Worm (Caenorhabditis elegans) whole organism, L4 larva: ENCODE results near the gene nhr-60.

Experiments used
- D1046.2 ChIP-seq: fragments of 200-800 bp; sonication (Bioruptor generic); IDR thresholded peaks from 2 replicates; pipeline ENCODE4 v1.3.6; 2022; ENCODE audit warnings: missing genetic modification characterization, missing compliant biosample characterization
- F26F4.8 ChIP-seq: fragments of 200-800 bp; sonication (Bioruptor generic); conservative IDR thresholded peaks from 2 replicates; pipeline ENCODE4 v1.3.6; 2022; ENCODE audit warnings: missing genetic modification characterization, missing compliant biosample characterization
- F37D6.2 ChIP-seq: sonication (generic microtip); optimal IDR thresholded peaks from 2 replicates; lab custom pipeline; 2016; ENCODE audit warnings: mild to moderate bottlenecking, missing genetic modification characterization, missing compliant biosample characterization
- Y5F2A.4 ChIP-seq: fragments of 200-800 bp; sonication (Bioruptor generic); optimal IDR thresholded peaks from 2 replicates; lab custom pipeline; 2018; ENCODE audit warnings: mild to moderate bottlenecking, missing genetic modification characterization, missing compliant biosample characterization
- ZK337.2 ChIP-seq: fragments of 200-800 bp; sonication (Bioruptor generic); IDR thresholded peaks from 2 replicates; pipeline ENCODE4 v1.3.6; 2022; ENCODE audit warnings: missing genetic modification reagents, missing genetic modification characterization, missing compliant biosample characterization
- ZK546.5 ChIP-seq, 2 experiments: sonication (generic microtip); optimal IDR thresholded peaks; 2 replicates each; lab custom pipeline; 2017; ENCODE audit warnings: missing biosample characterization in 2 of 2, missing genetic modification characterization in 2 of 2
- aha-1 ChIP-seq: fragments of 150-350 bp; peaks from one replicate; lab custom pipeline; 2014; ENCODE audit warnings: missing biosample characterization, missing genetic modification characterization
- aly-2 ChIP-seq: sonication (generic microtip); optimal IDR thresholded peaks from 2 replicates; lab custom pipeline; 2018; ENCODE audit warnings: missing biosample characterization, missing genetic modification characterization
- arid-1 ChIP-seq: fragments of 200-800 bp; sonication (Bioruptor generic); conservative IDR thresholded peaks from 2 replicates; pipeline ENCODE4 v1.3.6; 2022; ENCODE audit warnings: missing genetic modification reagents, missing genetic modification characterization, missing compliant biosample characterization
- ceh-20 ChIP-seq: fragments of 200-800 bp; sonication (Bioruptor generic); IDR thresholded peaks from 2 replicates; pipeline ENCODE4 v1.3.6; 2022; ENCODE audit warnings: missing genetic modification reagents, missing genetic modification characterization, missing compliant biosample characterization
- ces-1 ChIP-seq: fragments of 150-350 bp; sonication (generic microtip); optimal IDR thresholded peaks from 4 replicates; lab custom pipeline; 2014; ENCODE audit warnings: missing biosample characterization, missing genetic modification reagents, missing genetic modification characterization
- daf-8 ChIP-seq: fragments of 200-800 bp; sonication (Bioruptor generic); IDR thresholded peaks from 2 replicates; pipeline ENCODE4 v1.3.6; 2022; ENCODE audit warnings: missing genetic modification characterization, missing compliant biosample characterization
- dmd-8 ChIP-seq: fragments of 200-800 bp; sonication (Bioruptor generic); IDR thresholded peaks from 2 replicates; pipeline ENCODE4 v1.3.6; 2022; ENCODE audit warnings: missing genetic modification characterization, missing compliant biosample characterization
- dpl-1 ChIP-seq: fragments of 150-350 bp; optimal IDR thresholded peaks from 2 replicates; lab custom pipeline; 2014; ENCODE audit warnings: missing biosample characterization, missing genetic modification reagents, missing genetic modification characterization
- egl-27 ChIP-seq: sonication (generic microtip); optimal IDR thresholded peaks from 3 replicates; lab custom pipeline; 2017; ENCODE audit warnings: missing biosample characterization, missing genetic modification reagents, missing genetic modification characterization
- egl-43 ChIP-seq: fragments of 200-800 bp; sonication (Bioruptor generic); IDR thresholded peaks from 2 replicates; pipeline ENCODE4 v1.3.6; 2022; ENCODE audit warnings: missing genetic modification reagents, missing genetic modification characterization, missing compliant biosample characterization
- hmg-1.1 ChIP-seq: fragments of 200-800 bp; sonication (Bioruptor generic); IDR thresholded peaks from 2 replicates; pipeline ENCODE4 v1.3.6; 2022; ENCODE audit warnings: missing genetic modification reagents, missing genetic modification characterization, missing compliant biosample characterization
- lim-7 ChIP-seq: fragments of 200-800 bp; sonication (Bioruptor generic); IDR thresholded peaks from 2 replicates; pipeline ENCODE4 v1.3.6; 2022; ENCODE audit warnings: missing genetic modification characterization, missing compliant biosample characterization
- lin-1 ChIP-seq: fragments of 200-800 bp; sonication (Bioruptor generic); IDR thresholded peaks from 2 replicates; pipeline ENCODE4 v1.3.6; 2022; ENCODE audit warnings: missing genetic modification reagents, missing genetic modification characterization, missing compliant biosample characterization
- lin-38 ChIP-seq: fragments of 200-800 bp; sonication (Bioruptor generic); IDR thresholded peaks from 2 replicates; pipeline ENCODE4 v1.3.6; 2022; ENCODE audit warnings: missing genetic modification reagents, missing genetic modification characterization, missing compliant biosample characterization
- mdt-29 ChIP-seq: fragments of 200-800 bp; sonication (Bioruptor generic); IDR thresholded peaks from 2 replicates; pipeline ENCODE4 v1.3.6; 2022; ENCODE audit warnings: missing genetic modification reagents, missing genetic modification characterization, missing compliant biosample characterization
- mes-2 ChIP-seq: sonication (generic microtip); optimal IDR thresholded peaks from 2 replicates; lab custom pipeline; 2016; ENCODE audit warnings: missing genotype, mild to moderate bottlenecking, missing genetic modification characterization, missing compliant biosample characterization; ENCODE audit not compliant: poor library complexity, severe bottlenecking
- mxl-2 ChIP-seq: fragments of 200-800 bp; sonication (Bioruptor generic); conservative IDR thresholded peaks from 2 replicates; pipeline ENCODE4 v1.3.6; 2022; ENCODE audit warnings: missing genetic modification reagents, missing genetic modification characterization, missing compliant biosample characterization
- nhr-25 ChIP-seq: sonication (generic microtip); optimal IDR thresholded peaks from 2 replicates; lab custom pipeline; 2017; ENCODE audit warnings: missing genetic modification characterization, mild to moderate bottlenecking, missing compliant biosample characterization, antibody characterized with exemption, moderate library complexity, borderline replicate concordance; ENCODE audit not compliant: insufficient read depth
- nhr-41 ChIP-seq: fragments of 200-800 bp; sonication (Bioruptor generic); IDR thresholded peaks from 2 replicates; pipeline ENCODE4 v1.3.6; 2022; ENCODE audit warnings: missing genetic modification reagents, missing genetic modification characterization, missing compliant biosample characterization
- nhr-6 ChIP-seq: fragments of 150-350 bp; optimal IDR thresholded peaks from 2 replicates; lab custom pipeline; 2014; ENCODE audit warnings: missing biosample characterization, missing genetic modification characterization
- saeg-2 ChIP-seq: fragments of 200-800 bp; sonication (Bioruptor generic); IDR thresholded peaks from 2 replicates; pipeline ENCODE4 v1.3.6; 2022; ENCODE audit warnings: missing genetic modification reagents, missing genetic modification characterization, missing compliant biosample characterization
- snpc-1.2 ChIP-seq: fragments of 200-800 bp; sonication (Bioruptor generic); IDR thresholded peaks from 2 replicates; pipeline ENCODE4 v1.3.6; 2022; ENCODE audit warnings: missing genetic modification reagents, missing genetic modification characterization, missing compliant biosample characterization
- spr-3 ChIP-seq: fragments of 200-800 bp; sonication (Bioruptor generic); optimal IDR thresholded peaks from 2 replicates; lab custom pipeline; 2018; ENCODE audit warnings: mild to moderate bottlenecking, missing genetic modification characterization, missing compliant biosample characterization
- unc-62 ChIP-seq, 3 experiments: fragments of 150-350 bp in 1 of 3; sonication (generic microtip); optimal IDR thresholded peaks in 2 of 3; peaks in 1 of 3; 1 replicate in 1 of 3; 2 replicates in 2 of 3; lab custom pipeline; 2014 to 2017; ENCODE audit warnings: missing biosample characterization in 3 of 3, missing genetic modification characterization in 3 of 3, missing genetic modification reagents in 3 of 3, missing genotype in 1 of 3
- vab-7 ChIP-seq: fragments of 200-800 bp; sonication (Bioruptor generic); IDR thresholded peaks from 2 replicates; pipeline ENCODE4 v1.3.6; 2022; ENCODE audit warnings: missing genetic modification reagents, missing genetic modification characterization, missing compliant biosample characterization
- zag-1 ChIP-seq: fragments of 150-350 bp; optimal IDR thresholded peaks from 2 replicates; lab custom pipeline; 2014; ENCODE audit warnings: missing biosample characterization, missing genetic modification characterization
- zip-2 ChIP-seq: fragments of 150-350 bp; optimal IDR thresholded peaks from 2 replicates; lab custom pipeline; 2014; ENCODE audit warnings: missing biosample characterization, missing genetic modification characterization

The nhr-60 gene

DNA sequence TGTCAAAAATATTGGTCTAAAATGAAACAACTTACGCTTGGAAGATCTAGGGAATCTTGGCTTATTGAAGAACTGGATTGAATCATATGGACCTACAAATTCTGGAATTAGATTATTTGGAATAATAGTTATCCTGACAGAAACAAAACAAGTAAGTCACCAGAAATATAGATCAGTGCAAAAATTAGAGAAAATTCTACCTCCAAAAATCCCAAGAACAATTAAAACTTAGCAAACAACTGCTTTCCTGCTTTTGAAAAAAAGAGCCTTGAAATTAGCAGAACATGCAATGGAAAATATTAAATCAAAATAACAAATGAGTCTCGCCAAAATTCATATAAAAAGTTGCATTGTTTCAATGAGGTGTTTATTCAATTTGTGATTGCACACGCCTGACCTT, at the start of gene nhr-60:
nhr-60 (minus strand) TSS at position 101 of the 400 bp plus-strand sequence.
- TF ChIP-seq dmd-8 (GFP tag; lab: Robert Waterston, UW), result no peak
- no peak for TF ChIP-seq nhr-25
- TF ChIP-seq mdt-29 (GFP tag; lab: Robert Waterston, UW), result no peak
- TF ChIP-seq Y5F2A.4, result no peak
- no peak for TF ChIP-seq nhr-41
- TF ChIP-seq unc-62 (GFP tag; optimal IDR thresholded peaks at IDR 0.05 in 1 of 2; lab: Kevin White, UChicago), result no peak
- no peak for TF ChIP-seq unc-62 (tag; optimal IDR thresholded peaks at IDR 0.05; lab: Kevin White, UChicago)
- no peak for TF ChIP-seq spr-3 (GFP tag; lab: Kevin White, UChicago)
- no peak for TF ChIP-seq nhr-6 (tag; lab: Kevin White, UChicago)
- no peak for TF ChIP-seq zip-2
- no peak for TF ChIP-seq D1046.2
- no peak for TF ChIP-seq lin-1 (GFP tag; lab: Robert Waterston, UW)
- no peak for TF ChIP-seq lin-38 (GFP tag; lab: Robert Waterston, UW)
- no peak for TF ChIP-seq egl-43 (GFP tag; lab: Robert Waterston, UW)
- no peak for TF ChIP-seq snpc-1.2 (GFP tag; lab: Robert Waterston, UW)
- no peak for TF ChIP-seq aly-2 (tag; lab: Kevin White, UChicago)
- TF ChIP-seq zag-1 (tag; lab: Kevin White, UChicago), result no peak
- TF ChIP-seq mes-2 (tag; lab: Kevin White, UChicago), result no peak

DNA sequence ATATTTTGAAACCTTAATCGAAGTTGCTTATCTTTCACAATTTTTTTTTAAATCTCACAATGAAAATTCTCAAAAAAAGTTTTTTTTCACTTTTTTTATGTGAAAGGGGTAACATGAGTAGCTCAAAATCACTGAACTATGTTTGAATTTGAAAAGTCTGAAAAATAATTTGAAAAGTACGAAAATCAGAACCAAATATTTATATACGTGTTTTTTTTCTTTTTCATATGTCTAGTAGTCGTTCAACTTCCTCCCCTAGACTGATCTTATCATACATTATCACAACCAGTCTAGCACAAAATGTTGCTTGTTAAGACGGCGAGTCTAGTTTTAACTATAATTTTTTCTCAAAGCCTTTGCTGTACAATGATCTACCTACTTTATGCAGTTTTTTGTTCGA, 48.4 kb upstream of the nhr-60 start, which contains the start of gene srbc-49:
srbc-49 (plus strand) TSS at position 301 of the 400 bp plus-strand sequence.
- TF ChIP-seq mdt-29 (GFP tag; lab: Robert Waterston, UW), result no peak
- no peak for TF ChIP-seq hmg-1.1 (GFP tag; lab: Robert Waterston, UW)
- TF ChIP-seq ZK546.5 (tag; optimal IDR thresholded peaks at IDR 0.05; lab: Kevin White, UChicago), result no peak
- no peak for TF ChIP-seq ceh-20 (GFP tag; lab: Robert Waterston, UW)
- no peak for TF ChIP-seq unc-62 (GFP tag; optimal IDR thresholded peaks at IDR 0.05 in 1 of 2; lab: Kevin White, UChicago)
- TF ChIP-seq unc-62 (tag; optimal IDR thresholded peaks at IDR 0.05; lab: Kevin White, UChicago), result no peak
- TF ChIP-seq mxl-2, result no peak
- no peak for TF ChIP-seq arid-1 (GFP tag; lab: Robert Waterston, UW)
- no peak for TF ChIP-seq dpl-1 (GFP tag; lab: Kevin White, UChicago)
- TF ChIP-seq F26F4.8 (GFP tag; lab: Robert Waterston, UW), result no peak
- TF ChIP-seq saeg-2, result no peak
- TF ChIP-seq ZK337.2 (GFP tag; lab: Robert Waterston, UW), result no peak
- no peak for TF ChIP-seq egl-27 (tag; lab: Kevin White, UChicago)
- TF ChIP-seq daf-8 (GFP tag; lab: Robert Waterston, UW), result no peak
- no peak for TF ChIP-seq F37D6.2 (tag; lab: Kevin White, UChicago)
- no peak for TF ChIP-seq mes-2 (tag; lab: Kevin White, UChicago)
- no peak for TF ChIP-seq lim-7
- no peak for TF ChIP-seq ces-1 (GFP tag; lab: Kevin White, UChicago)

DNA sequence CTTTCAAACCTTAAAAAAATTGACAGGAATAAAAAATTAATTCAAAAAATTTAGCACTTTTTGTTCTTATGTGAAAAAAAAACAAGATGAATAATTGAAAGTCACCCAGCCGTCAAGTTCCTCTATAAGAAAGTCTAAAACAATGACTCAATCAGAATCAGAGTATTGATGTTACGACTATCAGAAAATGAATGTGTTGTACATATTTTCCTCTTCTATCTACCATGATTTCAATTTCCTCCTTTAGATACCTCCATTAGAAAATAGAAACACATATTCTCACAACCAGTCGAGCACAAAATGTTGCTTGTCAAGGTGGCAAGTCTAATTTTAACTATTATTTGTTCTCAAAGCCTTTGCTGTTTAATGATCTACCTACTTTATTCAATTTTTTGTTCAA, 46.9 kb upstream of the nhr-60 start, which contains the start of gene srbc-48:
srbc-48 (plus strand) TSS at position 301 of the 400 bp plus-strand sequence.
- no peak for TF ChIP-seq vab-7 (GFP tag; lab: Robert Waterston, UW)
- peak; percentile 36 for TF ChIP-seq aha-1 (tag; lab: Kevin White, UChicago)

DNA sequence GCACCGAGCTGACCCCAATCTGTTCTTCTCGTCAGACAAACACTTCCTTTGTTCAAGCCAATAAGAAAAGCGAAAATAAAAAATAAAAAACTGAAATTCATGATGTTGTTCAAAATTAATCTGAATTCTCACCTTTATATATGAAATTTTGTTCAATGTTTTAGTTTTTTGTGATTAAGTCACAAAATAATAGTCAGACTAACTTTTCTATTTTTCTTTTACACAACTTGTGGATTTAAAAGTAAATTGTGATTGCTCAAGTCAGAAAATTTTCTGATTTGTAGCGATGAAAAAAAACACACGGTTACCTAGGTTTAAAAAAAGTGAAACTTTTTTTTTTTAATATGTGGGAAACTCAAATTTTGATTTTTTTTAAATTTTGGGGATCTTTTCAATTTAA, 44.7 kb upstream of the nhr-60 start, which contains the start of gene abf-3:
abf-3 (minus strand) TSS at position 101 of the 400 bp plus-strand sequence.
- TF ChIP-seq Y5F2A.4 (no peak), aha-1 (tag; lab: Kevin White, UChicago) (peak; percentile 18)
